Fruit fly (Drosophila melanogaster): ENCODE results near the gene Nepl6.

The Nepl6 gene

DNA sequence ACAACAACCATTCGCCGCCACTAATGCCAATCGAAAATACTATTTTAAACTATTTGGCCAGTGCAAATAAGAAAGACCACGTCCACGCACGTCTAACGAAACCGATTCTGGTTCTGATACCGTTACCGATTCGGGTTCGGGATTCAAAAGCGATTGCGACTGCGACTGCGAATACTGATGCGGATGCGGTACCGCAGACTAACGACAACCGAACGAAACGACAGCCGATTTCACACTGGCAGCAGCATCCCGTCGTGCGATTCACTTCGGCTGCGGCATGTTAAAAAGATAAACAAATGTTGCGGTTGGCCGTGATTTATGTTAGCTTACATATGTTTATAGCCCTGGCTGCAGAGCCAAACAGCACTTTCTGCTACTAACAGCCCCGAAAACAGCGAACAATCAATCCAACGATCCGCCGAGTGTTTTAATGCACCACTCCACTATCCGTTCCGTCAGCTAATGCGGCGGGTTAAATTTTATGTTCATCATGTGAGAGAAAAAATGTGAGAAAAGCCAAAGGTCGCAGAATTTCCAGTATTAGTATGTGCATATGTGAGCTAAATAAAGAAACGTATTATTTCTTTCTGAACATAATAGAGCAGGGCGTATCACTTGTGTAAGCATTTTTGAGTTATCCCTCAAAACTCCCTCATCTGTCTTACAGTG, 25.9 kb upstream of the Nepl6 start, which contains the start of gene DIP-epsilon:
Gene DIP-epsilon, minus strand, starts transcription at position 238 of the 669 bp plus-strand sequence.
- TF ChIP-seq CG4496 (GFP tag; IDR thresholded peaks at IDR 0.05) (peak; percentile 27; the same call in 1 of the 3 replicates), CG34367 (tag; optimal IDR thresholded peaks at IDR 0.05) (no peak)

DNA sequence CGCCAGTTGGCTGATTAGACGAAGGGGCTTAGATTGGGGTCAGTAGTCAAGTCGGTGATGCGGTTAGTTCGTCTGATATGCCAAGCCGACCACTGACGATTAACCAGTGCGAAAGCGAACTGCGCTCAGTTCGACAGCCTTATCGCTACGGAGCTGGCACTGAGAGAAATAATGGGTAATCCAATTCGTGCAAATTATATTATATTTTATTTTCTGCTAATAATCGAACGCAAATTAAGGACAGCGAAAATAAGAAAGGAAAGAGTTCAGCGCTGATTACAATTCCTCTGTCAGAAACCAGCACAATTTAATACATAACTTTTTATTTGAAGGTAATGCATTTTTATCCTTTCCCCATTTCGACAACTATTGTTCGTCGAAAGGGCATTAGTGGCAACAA, 11.8 kb upstream of the Nepl6 start, which contains the start of gene CG42369:
Gene CG42369, minus strand, starts transcription at position 101 of the 400 bp plus-strand sequence.
- TF ChIP-seq D1 (tag; optimal IDR thresholded peaks at IDR 0.05) (no peak), CG8159 (tag; optimal IDR thresholded peaks at IDR 0.05) (no peak), Snoo (tag; optimal IDR thresholded peaks at IDR 0.05) (no peak), CG4496 (GFP tag; IDR thresholded peaks at IDR 0.05) (no peak), EcR (GFP tag; optimal IDR thresholded peaks at IDR 0.05) (no peak)

dm6 chr2L:6391469-6391868, 6.2 kb upstream of the Nepl6 start:
- TF ChIP-seq CG17806 (tag; optimal IDR thresholded peaks at IDR 0.05) (no peak), CG9948 (tag; optimal IDR thresholded peaks at IDR 0.05) (no peak), CG15710 (tag; optimal IDR thresholded peaks at IDR 0.05) (no peak), CG32121 (GFP tag; IDR thresholded peaks at IDR 0.05) (no peak)

DNA sequence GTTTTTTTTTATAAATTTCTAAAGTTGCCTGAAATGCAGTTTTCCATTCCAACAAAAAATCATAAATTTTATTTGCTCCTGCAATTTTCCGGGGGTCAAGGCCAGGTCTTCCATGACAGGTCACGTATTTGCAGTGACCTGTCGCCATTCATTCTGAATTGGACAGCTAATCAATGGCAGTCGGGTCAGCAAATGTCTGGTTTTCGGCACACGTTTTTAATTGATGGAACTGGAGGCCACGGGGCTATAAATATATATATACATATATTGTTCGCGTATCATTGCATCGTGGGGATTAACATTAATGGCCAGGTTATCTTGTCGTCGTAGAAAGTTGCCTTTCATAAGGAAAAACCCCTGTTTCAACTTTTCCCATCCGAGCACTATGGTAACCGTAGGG, 1.8 kb upstream of the Nepl6 start:
- TF ChIP-seq CG8301 (tag; optimal IDR thresholded peaks at IDR 0.05) (no peak), CG13204 (GFP tag; optimal IDR thresholded peaks at IDR 0.05) (no peak), CG32121 (GFP tag; IDR thresholded peaks at IDR 0.05) (no peak), D1 (tag; optimal IDR thresholded peaks at IDR 0.05) (no peak), CG9948 (tag; optimal IDR thresholded peaks at IDR 0.05) (no peak), EcR (GFP tag; optimal IDR thresholded peaks at IDR 0.05) (no peak), rn (GFP tag; IDR thresholded peaks at IDR 0.05) (no peak), CG15710 (tag; optimal IDR thresholded peaks at IDR 0.05) (no peak), Snoo (tag; optimal IDR thresholded peaks at IDR 0.05) (no peak), CG17806 (tag; optimal IDR thresholded peaks at IDR 0.05) (no peak), CG14655 (GFP tag; optimal IDR thresholded peaks at IDR 0.05) (no peak), CG4496 (GFP tag; IDR thresholded peaks at IDR 0.05) (no peak), gl (tag; optimal IDR thresholded peaks at IDR 0.05) (no peak)

dm6 chr2L:6380966-6381365, 4.3 kb downstream of the Nepl6 start, which contains the start of gene Nepl5:
TSS of gene Nepl5 (plus strand) at chr2L:6381266.
- TF ChIP-seq CG8159 (tag; optimal IDR thresholded peaks at IDR 0.05) (no peak), CG17806 (tag; optimal IDR thresholded peaks at IDR 0.05) (no peak), Pif1B (GFP tag; optimal IDR thresholded peaks at IDR 0.05) (no peak), CG14655 (GFP tag; optimal IDR thresholded peaks at IDR 0.05) (no peak), rn (GFP tag; IDR thresholded peaks at IDR 0.05) (no peak), CG12605 (GFP tag; IDR thresholded peaks at IDR 0.05) (no peak), fd96Ca (GFP tag; IDR thresholded peaks at IDR 0.05) (no peak), CG13204 (GFP tag; optimal IDR thresholded peaks at IDR 0.05) (no peak), CG8301 (tag; optimal IDR thresholded peaks at IDR 0.05) (no peak), EcR (GFP tag; optimal IDR thresholded peaks at IDR 0.05) (no peak), D1 (tag; optimal IDR thresholded peaks at IDR 0.05) (no peak), CG32121 (GFP tag; IDR thresholded peaks at IDR 0.05) (no peak), Ets98B (GFP tag; IDR thresholded peaks at IDR 0.05) (no peak)

- TF ChIP-seq CG8159 (tag; optimal IDR thresholded peaks at IDR 0.05) = peak; percentile 6
- no peak for TF ChIP-seq CG8301 (tag; optimal IDR thresholded peaks at IDR 0.05)
Measured at dm6 chr2L:6379197-6379596, 6.1 kb downstream of the Nepl6 start.

DNA sequence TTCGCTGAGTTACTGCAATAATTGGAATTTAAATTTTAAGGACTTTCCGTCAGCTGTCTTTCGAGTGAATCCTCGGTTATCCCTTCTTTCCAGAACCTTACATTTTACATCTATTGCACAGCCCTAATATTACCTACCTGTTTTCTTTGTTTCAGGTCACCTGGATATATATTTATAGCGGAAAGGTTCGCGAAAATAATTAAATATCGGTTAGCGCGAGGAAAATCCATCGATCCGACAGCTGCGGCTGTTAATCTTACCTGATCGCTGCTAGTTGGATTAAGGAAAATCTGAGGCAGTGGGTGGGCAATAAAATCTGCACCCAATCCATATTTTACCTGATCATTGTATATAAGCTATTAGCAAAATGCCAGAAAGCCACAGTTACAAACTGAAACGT, 12.2 kb downstream of the Nepl6 start:
- TF ChIP-seq CG13204 (GFP tag; optimal IDR thresholded peaks at IDR 0.05) (no peak), CG8159 (tag; optimal IDR thresholded peaks at IDR 0.05) (no peak), CG17806 (tag; optimal IDR thresholded peaks at IDR 0.05) (no peak), EcR (GFP tag; optimal IDR thresholded peaks at IDR 0.05) (no peak), CG14655 (GFP tag; optimal IDR thresholded peaks at IDR 0.05) (no peak), Pif1A (GFP tag; optimal IDR thresholded peaks at IDR 0.05) (no peak), CG34367 (tag; optimal IDR thresholded peaks at IDR 0.05) (no peak), Pif1B (GFP tag; optimal IDR thresholded peaks at IDR 0.05) (no peak), CG10348 (GFP tag; IDR thresholded peaks at IDR 0.05) (no peak), CG32121 (GFP tag; IDR thresholded peaks at IDR 0.05) (no peak), Snoo (tag; optimal IDR thresholded peaks at IDR 0.05) (no peak), fd96Ca (GFP tag; IDR thresholded peaks at IDR 0.05) (no peak), D1 (tag; optimal IDR thresholded peaks at IDR 0.05) (no peak), CG15710 (tag; optimal IDR thresholded peaks at IDR 0.05) (no peak), CG4496 (GFP tag; IDR thresholded peaks at IDR 0.05) (no peak), CG12605 (GFP tag; IDR thresholded peaks at IDR 0.05) (no peak)

Measured in whole organism, pupa.